Worm (Caenorhabditis elegans) whole organism, midembryonic: ENCODE data around the gene C06E4.3.

Experiments
- T22C8.4 ChIP-seq: fragments of 200-800 bp; sonication (Bioruptor generic); IDR thresholded peaks from 2 replicates; pipeline ENCODE4 v1.3.6; 2022; ENCODE audit warnings: missing genetic modification characterization, missing compliant biosample characterization
- cog-1 ChIP-seq: sonication (generic microtip); optimal IDR thresholded peaks from 2 replicates; lab custom pipeline; 2016; ENCODE audit warnings: missing genetic modification characterization, missing compliant biosample characterization
- flt-1 ChIP-seq: fragments of 200-800 bp; sonication (Bioruptor generic); IDR thresholded peaks from 2 replicates; pipeline ENCODE4 v1.3.6; 2022; ENCODE audit warnings: missing genetic modification characterization, missing compliant biosample characterization
- klf-2 ChIP-seq: fragments of 200-800 bp; sonication (Bioruptor generic); conservative IDR thresholded peaks from 2 replicates; pipeline ENCODE4 v1.3.6; 2022; ENCODE audit warnings: missing genetic modification reagents, missing genetic modification characterization, missing compliant biosample characterization
- med-1 ChIP-seq: sonication (generic microtip); optimal IDR thresholded peaks from 2 replicates; lab custom pipeline; 2017; ENCODE audit warnings: missing genetic modification characterization, mild to moderate bottlenecking, missing compliant biosample characterization, antibody characterized with exemption, missing genetic modification reagents; ENCODE audit not compliant: insufficient read depth
- ref-1 ChIP-seq: fragments of 200-800 bp; sonication (Bioruptor generic); conservative IDR thresholded peaks from 2 replicates; pipeline ENCODE4 v1.3.6; 2022; ENCODE audit warnings: missing genetic modification reagents, missing genetic modification characterization, missing compliant biosample characterization
- tab-1 ChIP-seq: fragments of 200-800 bp; sonication (Bioruptor generic); IDR thresholded peaks from 2 replicates; pipeline ENCODE4 v1.3.6; 2022; ENCODE audit warnings: missing genetic modification characterization, missing compliant biosample characterization
- ztf-23 ChIP-seq: fragments of 200-800 bp; sonication (Bioruptor generic); IDR thresholded peaks from 2 replicates; pipeline ENCODE4 v1.3.6; 2022; ENCODE audit warnings: missing genetic modification reagents, missing genetic modification characterization, missing compliant biosample characterization
- ztf-29 ChIP-seq: fragments of 200-800 bp; sonication (Bioruptor generic); IDR thresholded peaks from 2 replicates; pipeline ENCODE4 v1.3.6; 2022; ENCODE audit warnings: missing genetic modification reagents, missing genetic modification characterization, missing compliant biosample characterization

Gene C06E4.3

DNA sequence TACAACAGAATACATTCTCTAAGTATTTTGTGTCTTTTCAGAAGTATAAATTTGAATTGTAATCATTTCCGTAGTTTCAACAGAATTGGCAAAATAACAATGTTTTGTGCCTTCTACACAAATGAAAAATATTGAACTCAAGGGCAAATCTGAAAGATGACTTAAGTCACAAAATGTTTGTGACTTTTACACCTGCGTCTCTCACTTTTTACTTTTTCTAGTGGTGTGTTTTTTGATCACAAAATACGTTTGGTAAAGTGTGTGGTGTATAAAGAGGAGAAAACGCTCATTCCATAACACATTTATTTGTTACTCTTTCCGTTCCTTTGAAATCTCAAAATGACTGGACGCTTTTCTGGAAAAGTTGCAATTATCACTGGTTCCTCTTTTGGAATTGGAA lies at the start of gene C06E4.3:
Gene C06E4.3, plus strand, starts transcription at position 289 of the 400 bp plus-strand sequence.
- TF ChIP-seq med-1 (GFP tag; lab: Kevin White, UChicago) (no peak), klf-2 (GFP tag; lab: Robert Waterston, UW) (no peak), ztf-29 (GFP tag; lab: Robert Waterston, UW) (no peak), flt-1 (GFP tag; lab: Robert Waterston, UW) (no peak), ref-1 (no peak), T22C8.4 (GFP tag; lab: Robert Waterston, UW) (no peak), ztf-23 (GFP tag; lab: Robert Waterston, UW) (no peak), cog-1 (no peak), tab-1 (GFP tag; lab: Robert Waterston, UW) (no peak)

DNA sequence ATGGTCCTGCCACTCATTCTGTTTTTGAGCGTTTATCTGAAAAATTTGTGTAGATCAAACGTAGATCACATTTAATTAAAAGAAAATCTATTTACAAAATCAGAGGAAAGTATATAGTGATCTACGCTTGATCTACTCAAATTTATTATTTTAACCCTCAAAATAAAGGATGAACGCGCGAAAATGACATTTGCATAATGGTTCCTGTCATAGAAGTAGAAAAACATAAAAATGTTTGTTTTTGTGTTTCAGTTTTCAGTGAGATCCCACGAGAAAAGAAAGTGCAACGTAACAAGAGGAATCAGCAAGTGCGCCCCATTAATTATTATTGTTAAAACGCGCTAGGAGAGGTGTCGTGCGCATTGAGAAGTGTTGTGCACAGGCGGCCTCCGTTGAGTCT lies 49.4 kb upstream of the C06E4.3 start:
- TF ChIP-seq ztf-23 (GFP tag; lab: Robert Waterston, UW) (no peak), med-1 (GFP tag; lab: Kevin White, UChicago) (no peak), ref-1 (no peak), ztf-29 (GFP tag; lab: Robert Waterston, UW) (no peak), klf-2 (GFP tag; lab: Robert Waterston, UW) (no peak), cog-1 (no peak), flt-1 (GFP tag; lab: Robert Waterston, UW) (no peak), tab-1 (GFP tag; lab: Robert Waterston, UW) (no peak), T22C8.4 (GFP tag; lab: Robert Waterston, UW) (no peak)

DNA sequence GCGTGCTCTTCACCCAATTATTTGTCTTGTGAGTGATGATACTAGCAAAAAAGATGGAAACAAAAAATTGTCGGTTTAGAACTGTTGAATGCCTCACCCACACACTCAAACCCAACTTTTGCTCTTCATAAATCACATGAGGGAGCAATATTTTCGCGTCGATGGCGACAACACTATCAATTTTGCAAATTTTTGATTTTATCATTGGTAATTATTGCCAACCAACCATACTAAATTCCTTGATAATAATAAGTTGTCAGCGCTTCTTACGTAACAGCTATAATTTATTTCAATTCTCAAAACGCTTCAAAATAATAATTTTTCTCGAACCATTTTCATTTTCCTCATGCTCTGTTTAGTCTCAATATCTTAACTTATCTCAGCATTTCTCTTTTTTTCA lies 47.9 kb upstream of the C06E4.3 start:
- TF ChIP-seq tab-1 (GFP tag; lab: Robert Waterston, UW) (no peak), ref-1 (no peak), med-1 (GFP tag; lab: Kevin White, UChicago) (no peak), ztf-23 (GFP tag; lab: Robert Waterston, UW) (no peak)

DNA sequence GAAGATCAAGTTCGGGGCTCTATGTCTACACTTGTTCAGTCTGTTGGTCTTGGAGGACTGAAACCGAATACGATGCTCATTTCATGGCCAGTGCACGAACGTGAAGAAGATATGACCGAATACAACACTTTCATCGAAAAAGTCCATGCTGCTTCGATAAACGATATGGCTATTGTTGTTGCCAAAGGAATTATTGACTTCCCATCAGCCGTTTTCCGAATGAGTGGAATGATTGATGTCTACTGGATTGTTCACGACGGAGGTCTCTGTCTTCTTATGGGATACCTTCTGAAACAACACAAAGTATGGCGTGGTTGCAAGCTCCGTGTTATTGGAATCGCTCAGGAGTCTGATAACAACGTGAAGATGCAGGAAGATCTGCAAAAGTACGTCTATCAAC lies 44.5 kb upstream of the C06E4.3 start:
- no peak for TF ChIP-seq ztf-29 (GFP tag; lab: Robert Waterston, UW)
- no peak for TF ChIP-seq ztf-23 (GFP tag; lab: Robert Waterston, UW)
- TF ChIP-seq T22C8.4 (GFP tag; lab: Robert Waterston, UW) = no peak
- no peak for TF ChIP-seq flt-1 (GFP tag; lab: Robert Waterston, UW)
- no peak for TF ChIP-seq tab-1 (GFP tag; lab: Robert Waterston, UW)
- TF ChIP-seq cog-1 = no peak
- no peak for TF ChIP-seq ref-1
- no peak for TF ChIP-seq med-1 (GFP tag; lab: Kevin White, UChicago)
- no peak for TF ChIP-seq klf-2 (GFP tag; lab: Robert Waterston, UW)

DNA sequence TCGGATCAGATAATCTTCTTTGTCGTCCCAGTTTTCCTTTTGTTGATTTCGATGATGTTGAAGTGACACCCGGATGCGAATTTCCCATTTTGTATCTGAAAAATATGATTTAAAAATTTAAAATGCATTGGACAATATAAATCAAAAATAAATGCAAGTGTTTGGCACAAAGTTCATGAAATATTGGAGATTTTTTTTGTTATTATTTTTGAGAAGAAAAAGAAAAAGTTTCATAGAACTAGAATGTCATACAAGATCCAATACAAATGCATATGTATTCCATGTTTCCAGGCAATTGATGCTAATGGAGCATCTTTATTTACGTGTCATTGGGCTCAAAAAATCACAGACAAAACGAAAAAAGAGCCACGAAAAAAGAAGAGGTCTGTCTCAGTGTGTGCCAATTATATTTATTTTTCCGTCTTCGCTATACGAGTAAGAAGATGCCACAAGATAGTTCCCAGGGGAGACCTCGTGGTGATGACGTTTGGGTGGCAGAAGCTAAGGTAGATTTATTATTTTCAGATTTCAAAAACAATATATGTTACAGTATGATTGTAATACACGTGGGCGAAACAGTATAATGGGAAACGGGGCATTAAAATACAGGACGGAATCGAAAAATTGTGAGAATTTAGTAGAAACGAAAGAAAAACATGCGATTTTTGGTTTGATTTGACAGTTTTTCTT lies 41.1 kb upstream of the C06E4.3 start, which contains the start of the genes glb-23 and R13A1.1:
Gene glb-23, minus strand, starts transcription at position 101 of the 690 bp plus-strand sequence.
Gene R13A1.1, plus strand, starts transcription at position 640 of the 690 bp plus-strand sequence.
- TF ChIP-seq med-1 (GFP tag; lab: Kevin White, UChicago) = no peak
- no peak for TF ChIP-seq klf-2 (GFP tag; lab: Robert Waterston, UW)
- no peak for TF ChIP-seq flt-1 (GFP tag; lab: Robert Waterston, UW)

DNA sequence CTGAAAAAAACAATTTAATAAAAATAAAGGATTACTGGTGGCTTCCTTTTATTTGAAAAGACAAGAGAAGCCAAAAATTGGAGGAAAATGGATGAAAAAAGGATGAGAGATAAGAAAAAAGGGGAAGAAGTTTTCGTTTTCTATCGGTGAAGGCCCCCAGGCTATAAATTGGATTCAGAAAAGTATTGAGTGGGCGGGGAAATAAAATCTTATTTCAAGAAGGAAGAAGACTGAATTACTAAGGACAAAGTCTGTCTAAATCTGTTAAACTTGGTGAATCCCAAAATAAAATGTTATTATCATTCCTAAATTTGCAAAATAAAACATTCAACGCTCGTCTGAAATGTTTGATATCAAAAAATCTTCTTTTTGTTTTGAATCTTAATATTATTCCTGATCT lies 38.6 kb upstream of the C06E4.3 start:
- TF ChIP-seq ref-1 = no peak
- no peak for TF ChIP-seq flt-1 (GFP tag; lab: Robert Waterston, UW)
- no peak for TF ChIP-seq T22C8.4 (GFP tag; lab: Robert Waterston, UW)
- TF ChIP-seq med-1 (GFP tag; lab: Kevin White, UChicago) = no peak
- no peak for TF ChIP-seq cog-1
- TF ChIP-seq klf-2 (GFP tag; lab: Robert Waterston, UW) = no peak
- no peak for TF ChIP-seq tab-1 (GFP tag; lab: Robert Waterston, UW)
- TF ChIP-seq ztf-23 (GFP tag; lab: Robert Waterston, UW) = no peak
- TF ChIP-seq ztf-29 (GFP tag; lab: Robert Waterston, UW) = no peak

DNA sequence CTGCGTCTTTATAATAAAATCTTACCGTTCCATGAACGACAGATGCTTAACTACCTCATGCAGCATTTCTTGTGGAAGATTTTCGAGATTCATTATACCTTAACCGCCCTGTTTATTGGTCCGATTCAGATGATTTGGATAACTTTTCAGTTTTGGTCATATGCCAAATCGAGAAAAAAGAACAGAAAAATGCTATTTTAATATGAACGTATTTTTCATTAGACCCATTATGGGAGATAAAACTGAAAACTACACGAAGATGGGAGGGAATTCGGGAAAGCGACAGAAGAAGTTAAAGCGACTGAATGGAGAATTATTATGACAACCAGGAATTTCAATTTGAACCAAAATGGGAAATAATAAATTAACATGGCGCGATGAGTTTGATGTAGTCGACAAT lies 33.6 kb upstream of the C06E4.3 start, which contains the start of gene R13A1.10:
Gene R13A1.10, minus strand, starts transcription at position 101 of the 400 bp plus-strand sequence.
- no peak for TF ChIP-seq cog-1
- no peak for TF ChIP-seq ztf-29 (GFP tag; lab: Robert Waterston, UW)
- no peak for TF ChIP-seq flt-1 (GFP tag; lab: Robert Waterston, UW)
- no peak for TF ChIP-seq klf-2 (GFP tag; lab: Robert Waterston, UW)
- no peak for TF ChIP-seq ref-1
- TF ChIP-seq med-1 (GFP tag; lab: Kevin White, UChicago) = no peak
- no peak for TF ChIP-seq T22C8.4 (GFP tag; lab: Robert Waterston, UW)
- no peak for TF ChIP-seq ztf-23 (GFP tag; lab: Robert Waterston, UW)
- TF ChIP-seq tab-1 (GFP tag; lab: Robert Waterston, UW) = no peak

DNA sequence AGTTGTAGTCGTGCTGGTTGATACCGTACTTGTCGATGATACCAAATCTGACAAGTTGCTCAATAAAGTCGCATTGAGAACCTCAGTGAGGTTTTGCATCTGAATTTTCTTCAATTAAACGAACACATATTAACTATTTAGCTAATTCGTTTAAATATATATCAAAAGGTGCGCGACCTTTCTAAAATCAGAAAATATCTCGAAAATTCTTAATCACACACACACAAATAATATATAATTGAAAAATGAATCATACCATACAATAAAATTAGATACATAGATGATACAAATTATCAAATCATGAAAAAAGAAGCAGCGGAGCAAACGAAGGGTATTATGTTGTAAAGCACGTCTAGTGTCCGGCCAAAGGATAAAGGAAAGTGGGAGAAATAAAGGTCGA lies 32.5 kb upstream of the C06E4.3 start, which contains the start of gene D2024.5:
Gene D2024.5, minus strand, starts transcription at position 101 of the 400 bp plus-strand sequence.
- no peak for TF ChIP-seq flt-1 (GFP tag; lab: Robert Waterston, UW)
- no peak for TF ChIP-seq T22C8.4 (GFP tag; lab: Robert Waterston, UW)
- no peak for TF ChIP-seq ztf-23 (GFP tag; lab: Robert Waterston, UW)
- TF ChIP-seq klf-2 (GFP tag; lab: Robert Waterston, UW) = no peak
- TF ChIP-seq med-1 (GFP tag; lab: Kevin White, UChicago) = no peak
- TF ChIP-seq ztf-29 (GFP tag; lab: Robert Waterston, UW) = no peak
- no peak for TF ChIP-seq tab-1 (GFP tag; lab: Robert Waterston, UW)
- TF ChIP-seq cog-1 = no peak
- TF ChIP-seq ref-1 = no peak

DNA sequence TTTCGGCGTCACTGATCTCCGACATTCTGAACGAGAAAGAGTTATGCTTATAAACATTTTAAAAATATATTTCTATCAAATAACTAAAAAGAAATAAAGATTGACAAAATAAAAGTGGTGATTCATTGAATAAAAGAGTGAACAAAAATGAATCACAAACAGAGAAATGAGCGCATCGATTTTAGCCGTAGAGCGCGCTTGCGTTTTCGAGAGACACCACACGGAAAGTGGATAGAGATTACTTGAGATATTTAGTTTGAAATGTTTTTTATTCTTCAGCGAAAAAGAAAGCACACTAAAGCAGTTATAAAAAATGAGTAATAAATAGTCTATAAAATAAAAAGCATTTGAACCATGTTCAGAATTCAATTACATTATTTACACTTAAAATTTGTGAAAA lies 30.5 kb upstream of the C06E4.3 start, which contains the start of gene cap-1:
Gene cap-1, minus strand, starts transcription at position 26 of the 400 bp plus-strand sequence.
- TF ChIP-seq ref-1 (no peak), med-1 (GFP tag; lab: Kevin White, UChicago) (no peak), ztf-23 (GFP tag; lab: Robert Waterston, UW) (no peak), T22C8.4 (GFP tag; lab: Robert Waterston, UW) (peak; percentile 78), ztf-29 (GFP tag; lab: Robert Waterston, UW) (no peak), cog-1 (peak; percentile 33), klf-2 (GFP tag; lab: Robert Waterston, UW) (no peak), tab-1 (GFP tag; lab: Robert Waterston, UW) (no peak), flt-1 (GFP tag; lab: Robert Waterston, UW) (peak; percentile 60)
